Fruit fly (Drosophila melanogaster): Measurements from ENCODE around the gene CG13725.

The CG13725 gene

DNA sequence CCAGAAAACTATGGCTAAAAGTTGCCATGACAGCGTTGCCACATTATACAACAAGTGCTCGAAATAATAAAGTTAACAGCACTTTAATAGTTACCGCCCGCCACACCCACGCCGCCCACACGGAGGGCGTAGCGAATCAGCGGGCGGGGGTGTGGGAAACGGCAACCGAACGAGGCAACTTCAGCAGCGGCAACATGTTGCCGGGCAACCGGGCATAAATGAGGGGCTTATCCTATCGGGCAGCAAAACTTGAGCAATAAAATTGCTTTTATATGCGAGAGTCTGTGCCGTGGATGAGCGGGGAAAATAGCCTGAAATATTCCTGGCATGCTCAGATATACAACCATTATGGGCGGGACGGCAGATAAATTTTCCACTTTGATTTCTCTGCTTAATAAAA lies 9.1 kb downstream of the CG13725 start:
- TF ChIP-seq abd-A (tag; optimal IDR thresholded peaks at IDR 0.05): peak; percentile 65
- peak; percentile 72 for TF ChIP-seq CG11504 (tag; optimal IDR thresholded peaks at IDR 0.05)
- no peak for TF ChIP-seq gcm (GFP tag; optimal IDR thresholded peaks at IDR 0.05)
- TF ChIP-seq scrt (GFP tag; optimal IDR thresholded peaks at IDR 0.05): peak; percentile 65
- TF ChIP-seq otp (GFP tag; IDR thresholded peaks at IDR 0.05): no peak
- TF ChIP-seq knrl (GFP tag; IDR thresholded peaks at IDR 0.05; ENCODE audit: partially characterized antibody): no peak
- TF ChIP-seq trem (tag; optimal IDR thresholded peaks at IDR 0.05): no peak
- TF ChIP-seq Blimp-1 (GFP tag; optimal IDR thresholded peaks at IDR 0.05): no peak
- peak; percentile 16; the same call in 1 of the 2 replicates for TF ChIP-seq Rfx (GFP tag; IDR thresholded peaks at IDR 0.05)

DNA sequence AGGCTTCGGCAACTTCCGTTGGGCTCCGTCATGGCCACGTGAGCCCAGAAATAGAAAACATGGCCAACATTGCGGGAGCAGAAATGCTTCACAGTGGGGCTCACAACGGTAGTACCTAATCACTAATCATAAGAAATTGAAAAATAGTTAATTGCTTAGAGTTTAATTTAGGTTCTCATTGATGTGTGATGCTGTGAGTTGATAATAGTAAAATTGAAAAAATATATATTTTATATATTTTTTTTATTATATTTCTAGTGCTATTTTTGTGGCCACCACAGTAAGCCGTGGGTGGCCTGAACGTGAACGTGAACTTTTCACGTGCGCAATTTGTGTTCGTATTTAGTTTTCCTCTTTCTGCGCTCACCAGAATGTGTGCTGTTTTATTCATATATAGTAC lies 14.8 kb downstream of the CG13725 start:
- TF ChIP-seq Vsx1 (GFP tag; optimal IDR thresholded peaks at IDR 0.05) (no peak), CG18599 (GFP tag; optimal IDR thresholded peaks at IDR 0.05) (peak; percentile 87), CG1647 (GFP tag; optimal IDR thresholded peaks at IDR 0.05) (no peak), croc (GFP tag; conservative IDR thresholded peaks at IDR 0.05) (no peak; the same call in 2 of the 3 replicates), CG4360 (GFP tag; IDR thresholded peaks at IDR 0.05) (no peak), hbn (GFP tag; IDR thresholded peaks at IDR 0.05; ENCODE audit: partially characterized antibody) (no peak), row (GFP tag; IDR thresholded peaks at IDR 0.05) (peak; percentile 65), en (GFP tag; optimal IDR thresholded peaks at IDR 0.05) (no peak), bowl (GFP tag; IDR thresholded peaks at IDR 0.05) (no peak), ftz-f1 (GFP tag; optimal IDR thresholded peaks at IDR 0.05) (no peak), CG13123 (GFP tag; optimal IDR thresholded peaks at IDR 0.05) (no peak), hth (optimal IDR thresholded peaks at IDR 0.05) (no peak), unpg (GFP tag; optimal IDR thresholded peaks at IDR 0.05) (peak; percentile 60), CG2120 (GFP tag; optimal IDR thresholded peaks at IDR 0.05) (peak; percentile 31), CG31224 (GFP tag; IDR thresholded peaks at IDR 0.05) (peak; percentile 40; the same call in 1 of the 2 replicates), chm (GFP tag; IDR thresholded peaks at IDR 0.05) (no peak), Ravus (GFP tag; IDR thresholded peaks at IDR 0.05) (no peak), Dek (tag; optimal IDR thresholded peaks at IDR 0.05) (peak; percentile 6), mirr (GFP tag; optimal IDR thresholded peaks at IDR 0.05) (no peak), grn (GFP tag; optimal IDR thresholded peaks at IDR 0.05) (no peak), Ets65A (GFP tag) (no peak), lab (GFP tag; optimal IDR thresholded peaks at IDR 0.05) (peak; percentile 86), cas (GFP tag; IDR thresholded peaks at IDR 0.05) (no peak), dpn (GFP tag; optimal IDR thresholded peaks at IDR 0.05) (no peak), Hmr (GFP tag; optimal IDR thresholded peaks at IDR 0.05) (peak; percentile 62), lilli (GFP tag; optimal IDR thresholded peaks at IDR 0.05) (no peak), CG3847 (GFP tag; IDR thresholded peaks at IDR 0.05) (no peak), CG6854 (GFP tag; optimal IDR thresholded peaks at IDR 0.05) (peak; percentile 9), Adf1 (GFP tag; IDR thresholded peaks at IDR 0.05) (no peak), CG6175 (GFP tag; IDR thresholded peaks at IDR 0.05) (no peak), MBD-R2 (GFP tag; IDR thresholded peaks at IDR 0.05) (peak; percentile 34; the same call in 1 of the 2 replicates), CG9609 (GFP tag; optimal IDR thresholded peaks at IDR 0.05) (no peak), CG18011 (GFP tag; optimal IDR thresholded peaks at IDR 0.05) (no peak), pnt (GFP tag; optimal IDR thresholded peaks at IDR 0.05) (no peak), schlank (tag; optimal IDR thresholded peaks at IDR 0.05) (no peak), CG12219 (GFP tag; optimal IDR thresholded peaks at IDR 0.05) (no peak), CG4820 (GFP tag; optimal IDR thresholded peaks at IDR 0.05) (no peak), Myb (GFP tag; optimal IDR thresholded peaks at IDR 0.05) (no peak), CG9932 (GFP tag; IDR thresholded peaks at IDR 0.05) (no peak), crc (GFP tag; optimal IDR thresholded peaks at IDR 0.05) (no peak), CG10147 (GFP tag; optimal IDR thresholded peaks at IDR 0.05) (peak; percentile 48), nerfin-1 (tag; optimal IDR thresholded peaks at IDR 0.05) (no peak)
